Fruit fly (Drosophila melanogaster): ENCODE measurements around the gene CG3156.
A peak's percentile ranks its signal among the peaks of the same experiment; 100 is the strongest.

Gene CG3156

dm6 chrX:499589-500041 is 11.9 kb downstream of the CG3156 start (continued):
- peak; percentile 82 for TF ChIP-seq tx (GFP tag; optimal IDR thresholded peaks at IDR 0.05)
- TF ChIP-seq zf30C (GFP tag; optimal IDR thresholded peaks at IDR 0.05) = no peak
- peak; percentile 58 for TF ChIP-seq Usf (GFP tag; optimal IDR thresholded peaks at IDR 0.05)
- TF ChIP-seq Kr (GFP tag; optimal IDR thresholded peaks at IDR 0.05) = no peak
- peak; percentile 80 for TF ChIP-seq salm (tag; optimal IDR thresholded peaks at IDR 0.05)
- 0 out of 2 replicates have a peak, but pooled peaks have one; percentile 18 for TF ChIP-seq Rx (GFP tag; IDR thresholded peaks at IDR 0.05)
- TF ChIP-seq tap (tag; optimal IDR thresholded peaks at IDR 0.05) = peak; percentile 80
- TF ChIP-seq tgo (GFP tag; IDR thresholded peaks at IDR 0.05) = peak; percentile 70
- peak; percentile 74 for TF ChIP-seq CG9215 (GFP tag; IDR thresholded peaks at IDR 0.05)
- TF ChIP-seq stwl (tag; optimal IDR thresholded peaks at IDR 0.05) = no peak
- TF ChIP-seq Eip74EF (GFP tag; optimal IDR thresholded peaks at IDR 0.05) = peak in 1 of 2 experiments; percentile 84
- peak; percentile 87 for TF ChIP-seq gem (tag; optimal IDR thresholded peaks at IDR 0.05)
- peak; percentile 82 for TF ChIP-seq kni (GFP tag; optimal IDR thresholded peaks at IDR 0.05)
- TF ChIP-seq sens (GFP tag) = peak; percentile 92
- TF ChIP-seq HmgZ (tag; optimal IDR thresholded peaks at IDR 0.05) = peak; percentile 92
- TF ChIP-seq CG17829 (tag; optimal IDR thresholded peaks at IDR 0.05) = peak; percentile 75
- peak; percentile 38 for TF ChIP-seq CG2116 (GFP tag; optimal IDR thresholded peaks at IDR 0.05)
- no peak for TF ChIP-seq Doc2 (GFP tag; IDR thresholded peaks at IDR 0.05)
- TF ChIP-seq gce (GFP tag; IDR thresholded peaks at IDR 0.05) = peak; percentile 62; the same call in 1 of the 3 replicates
- TF ChIP-seq CG14014 (GFP tag; IDR thresholded peaks at IDR 0.05) = peak; percentile 82
- peak; percentile 75 for TF ChIP-seq run (tag; optimal IDR thresholded peaks at IDR 0.05)
- peak; percentile 96 for TF ChIP-seq row (GFP tag; IDR thresholded peaks at IDR 0.05)
- no peak; the same call in 1 of the 2 replicates for TF ChIP-seq onecut (GFP tag; IDR thresholded peaks at IDR 0.05)
- TF ChIP-seq CG12299 (tag; optimal IDR thresholded peaks at IDR 0.05) = peak; percentile 89
- TF ChIP-seq CG7745 (tag; optimal IDR thresholded peaks at IDR 0.05) = no peak
- peak; percentile 68 for TF ChIP-seq HLH3B (GFP tag; IDR thresholded peaks at IDR 0.05)
- peak; percentile 69; the same call in 1 of the 2 replicates for TF ChIP-seq slbo (GFP tag; IDR thresholded peaks at IDR 0.05)
- TF ChIP-seq CG4282 (GFP tag; optimal IDR thresholded peaks at IDR 0.05) = peak; percentile 54
- TF ChIP-seq CG9437 (GFP tag; optimal IDR thresholded peaks at IDR 0.05) = peak; percentile 65
- TF ChIP-seq CG7963 (GFP tag; IDR thresholded peaks at IDR 0.05; ENCODE audit: partially characterized antibody) = no peak
- TF ChIP-seq CG12769 (tag; optimal IDR thresholded peaks at IDR 0.05) = peak; percentile 92
- peak; percentile 70 for TF ChIP-seq Blimp-1 (GFP tag; optimal IDR thresholded peaks at IDR 0.05)
- TF ChIP-seq CG6689 (GFP tag; IDR thresholded peaks at IDR 0.05) = peak; percentile 62
- TF ChIP-seq CG11696 (GFP tag; IDR thresholded peaks at IDR 0.05) = 0 out of 2 replicates have a peak, but pooled peaks have one; percentile 28
- peak; percentile 68 for TF ChIP-seq stc (GFP tag; IDR thresholded peaks at IDR 0.05)
- TF ChIP-seq Fer1 (GFP tag; optimal IDR thresholded peaks at IDR 0.05) = peak; percentile 95
- TF ChIP-seq Side (GFP tag; optimal IDR thresholded peaks at IDR 0.05) = peak; percentile 84
- peak; percentile 57 for TF ChIP-seq CG8290 (GFP tag; optimal IDR thresholded peaks at IDR 0.05)
- peak; percentile 0 to 84 for TF ChIP-seq CG8290 (tag; optimal IDR thresholded peaks at IDR 0.05)
- peak; percentile 89 for TF ChIP-seq Atf6 (GFP tag; IDR thresholded peaks at IDR 0.05)
- TF ChIP-seq Ets97D (GFP tag; optimal IDR thresholded peaks at IDR 0.05) = peak; percentile 9
- no peak for TF ChIP-seq Lim3 (GFP tag; IDR thresholded peaks at IDR 0.05)
- peak; percentile 70 for TF ChIP-seq CG16863 (GFP tag; optimal IDR thresholded peaks at IDR 0.05)
- no peak for TF ChIP-seq jigr1 (GFP tag; IDR thresholded peaks at IDR 0.05)
- 0 out of 3 replicates have a peak, but pooled peaks have one; percentile 8 for TF ChIP-seq Opbp (GFP tag; IDR thresholded peaks at IDR 0.05; ENCODE audit: partially characterized antibody)
- 0 out of 2 replicates have a peak, but pooled peaks have one; percentile 45 for TF ChIP-seq CG17612 (GFP tag; IDR thresholded peaks at IDR 0.05)
- peak; percentile 78 for TF ChIP-seq fd3F (GFP tag; optimal IDR thresholded peaks at IDR 0.05)
- no peak for TF ChIP-seq CG4617 (GFP tag; optimal IDR thresholded peaks at IDR 0.05; ENCODE audit: borderline replicate concordance)
- TF ChIP-seq CG11093 (GFP tag; IDR thresholded peaks at IDR 0.05) = peak; percentile 51; the same call in 1 of the 3 replicates
- TF ChIP-seq CG12219 (GFP tag; optimal IDR thresholded peaks at IDR 0.05) = peak; percentile 85
- TF ChIP-seq CG12155 (GFP tag; optimal IDR thresholded peaks at IDR 0.05) = peak; percentile 65

Measured in whole organism, embryonic.